Worm (Caenorhabditis elegans) whole organism, midembryonic: ENCODE results near the gene F35H12.1.

Source experiments
- T22C8.4 ChIP-seq: fragments of 200-800 bp; sonication (Bioruptor generic); IDR thresholded peaks from 2 replicates; pipeline ENCODE4 v1.3.6; 2022; ENCODE audit warnings: missing genetic modification characterization, missing compliant biosample characterization
- flt-1 ChIP-seq: fragments of 200-800 bp; sonication (Bioruptor generic); IDR thresholded peaks from 2 replicates; pipeline ENCODE4 v1.3.6; 2022; ENCODE audit warnings: missing genetic modification characterization, missing compliant biosample characterization
- med-1 ChIP-seq: sonication (generic microtip); optimal IDR thresholded peaks from 2 replicates; lab custom pipeline; 2017; ENCODE audit warnings: missing genetic modification characterization, mild to moderate bottlenecking, missing compliant biosample characterization, antibody characterized with exemption, missing genetic modification reagents; ENCODE audit not compliant: insufficient read depth

- no peak for TF ChIP-seq T22C8.4 (GFP tag; lab: Robert Waterston, UW)
- no peak for TF ChIP-seq flt-1 (GFP tag; lab: Robert Waterston, UW)
- TF ChIP-seq med-1 (GFP tag; lab: Kevin White, UChicago) = no peak
Measured at ce11 chrX:947885-948284, 14.3 kb downstream of the F35H12.1 start.
